Worm (Caenorhabditis elegans): ENCODE data around the gene flh-1.
"Not testable (repeated sequence)": the region's sequence is repeated elsewhere in the genome, so short reads cannot be mapped to it uniquely, and the experiment has no call there.

Gene flh-1

ce11 chrIV:9256865-9257264 is 7.2 kb downstream of the flh-1 start:
- no peak for TF ChIP-seq let-607 (tag; optimal IDR thresholded peaks at IDR 0.05)
- no peak for TF ChIP-seq nhr-27 (tag; optimal IDR thresholded peaks at IDR 0.05)
- TF ChIP-seq nfya-2 (GFP tag; IDR thresholded peaks at IDR 0.05) = no peak
- TF ChIP-seq hlh-26 (GFP tag; conservative IDR thresholded peaks at IDR 0.05) = no peak
- no peak for TF ChIP-seq let-526 (GFP tag; IDR thresholded peaks at IDR 0.05)
- TF ChIP-seq ztf-6 (GFP tag; IDR thresholded peaks at IDR 0.05) = no peak
- no peak for TF ChIP-seq dpff-1 (tag; optimal IDR thresholded peaks at IDR 0.05)
- TF ChIP-seq egrh-3 (GFP tag; IDR thresholded peaks at IDR 0.05) = no peak
- TF ChIP-seq gei-17 (GFP tag; optimal IDR thresholded peaks at IDR 0.05) = no peak
- TF ChIP-seq efl-1 (GFP tag; optimal IDR thresholded peaks at IDR 0.05) = no peak

- TF ChIP-seq rpc-1 (optimal IDR thresholded peaks at IDR 0.05) = no peak
- TF ChIP-seq rpc-1 (tag; optimal IDR thresholded peaks at IDR 0.05) = no peak
- TF ChIP-seq B0035.1 (tag; optimal IDR thresholded peaks at IDR 0.05) = no peak
- TF ChIP-seq Y79H2A.3 (GFP tag; conservative IDR thresholded peaks at IDR 0.05) = no peak
- no peak for TF ChIP-seq somi-1 (GFP tag; optimal IDR thresholded peaks at IDR 0.05)
- TF ChIP-seq mel-28 (tag; optimal IDR thresholded peaks at IDR 0.05; ENCODE audit: borderline replicate concordance) = no peak
- TF ChIP-seq aptf-3 (GFP tag; IDR thresholded peaks at IDR 0.05) = no peak
These were observed 8.1 kb downstream of the flh-1 start, which contains the start of gene Y11D7A.9 for ce11 chrIV:9256017-9256416. Gene Y11D7A.9, minus strand, starts transcription at chrIV:9256117.

- TF ChIP-seq bed-1 (GFP tag; IDR thresholded peaks at IDR 0.05) (no peak), F55B11.4 (tag; optimal IDR thresholded peaks at IDR 0.05; ENCODE audit: borderline replicate concordance, insufficient read depth) (no peak), egl-18 (GFP tag; IDR thresholded peaks at IDR 0.05) (no peak), hlh-12 (tag; optimal IDR thresholded peaks at IDR 0.05) (no peak)
These were observed 13.0 kb downstream of the flh-1 start, which contains the start of gene Y11D7A.8 for ce11 chrIV:9251079-9251478. Gene Y11D7A.8, plus strand, starts transcription at chrIV:9251379.

ce11 chrIV:9249219-9249618 is 14.9 kb downstream of the flh-1 start, which contains the start of gene Y11D7A.7:
Gene Y11D7A.7, plus strand, starts transcription at chrIV:9249519.
- TF ChIP-seq sea-2 (GFP tag; IDR thresholded peaks at IDR 0.05); mxl-1 (tag; optimal IDR thresholded peaks at IDR 0.05); nhr-179 (tag; optimal IDR thresholded peaks at IDR 0.05): not testable (repeated sequence)

ce11 chrIV:9245423-9245822 is 18.6 kb downstream of the flh-1 start, which contains the start of gene Y11D7A.5:
Gene Y11D7A.5, minus strand, starts transcription at chrIV:9245523.
- TF ChIP-seq nhr-80 (tag; optimal IDR thresholded peaks at IDR 0.05) = no peak
- no peak for TF ChIP-seq lin-26 (GFP tag; IDR thresholded peaks at IDR 0.05)
- no peak for TF ChIP-seq ceh-100 (GFP tag; IDR thresholded peaks at IDR 0.05)
- no peak for TF ChIP-seq ekl-4 (GFP tag; IDR thresholded peaks at IDR 0.05)
- no peak for TF ChIP-seq madf-10 (tag; optimal IDR thresholded peaks at IDR 0.05)
- no peak for TF ChIP-seq madf-6 (GFP tag; IDR thresholded peaks at IDR 0.05)
- no peak for TF ChIP-seq dpff-1 (tag; optimal IDR thresholded peaks at IDR 0.05)
- TF ChIP-seq mcd-1 (GFP tag; IDR thresholded peaks at IDR 0.05) = no peak
- no peak for TF ChIP-seq ceh-27 (GFP tag; optimal IDR thresholded peaks at IDR 0.05)
- TF ChIP-seq somi-1 (GFP tag; optimal IDR thresholded peaks at IDR 0.05) = no peak
- no peak for TF ChIP-seq lir-1 (GFP tag; conservative IDR thresholded peaks at IDR 0.05)
- TF ChIP-seq snpc-1.3 (tag; optimal IDR thresholded peaks at IDR 0.05; ENCODE audit: insufficient read depth) = no peak
- TF ChIP-seq attf-3 (GFP tag; conservative IDR thresholded peaks at IDR 0.05) = no peak
- no peak for TF ChIP-seq ztf-28 (GFP tag; IDR thresholded peaks at IDR 0.05)
- no peak for TF ChIP-seq dox-1 (GFP tag; IDR thresholded peaks at IDR 0.05)
- TF ChIP-seq bed-1 (GFP tag; IDR thresholded peaks at IDR 0.05) = no peak
- TF ChIP-seq F55B11.4 (tag; optimal IDR thresholded peaks at IDR 0.05; ENCODE audit: borderline replicate concordance, insufficient read depth) = no peak
